Worm (Caenorhabditis elegans): ENCODE data around the gene F09E5.12.

The F09E5.12 gene

ce11 chrII:5339547-5339946 is 31.0 kb downstream of the F09E5.12 start:
- no peak for TF ChIP-seq egl-27 (tag; optimal IDR thresholded peaks at IDR 0.05)
- no peak for TF ChIP-seq sem-4 (tag; optimal IDR thresholded peaks at IDR 0.05)
- TF ChIP-seq skn-1 (tag; optimal IDR thresholded peaks at IDR 0.05) = no peak
- TF ChIP-seq nhr-6 (tag; optimal IDR thresholded peaks at IDR 0.05) = no peak
- no peak for TF ChIP-seq Y55F3AM.14 (GFP tag; optimal IDR thresholded peaks at IDR 0.05)
- no peak for TF ChIP-seq ztf-1 (GFP tag; conservative IDR thresholded peaks at IDR 0.05)
- TF ChIP-seq ama-1 (optimal IDR thresholded peaks at IDR 0.05) = no peak
- TF ChIP-seq elt-1 (tag; optimal IDR thresholded peaks at IDR 0.05) = no peak
- no peak for TF ChIP-seq nhr-129 (tag; optimal IDR thresholded peaks at IDR 0.05)
- no peak for TF ChIP-seq unc-62 (GFP tag; optimal IDR thresholded peaks at IDR 0.05)
- no peak for TF ChIP-seq C34F6.9 (tag; optimal IDR thresholded peaks at IDR 0.05)

DNA sequence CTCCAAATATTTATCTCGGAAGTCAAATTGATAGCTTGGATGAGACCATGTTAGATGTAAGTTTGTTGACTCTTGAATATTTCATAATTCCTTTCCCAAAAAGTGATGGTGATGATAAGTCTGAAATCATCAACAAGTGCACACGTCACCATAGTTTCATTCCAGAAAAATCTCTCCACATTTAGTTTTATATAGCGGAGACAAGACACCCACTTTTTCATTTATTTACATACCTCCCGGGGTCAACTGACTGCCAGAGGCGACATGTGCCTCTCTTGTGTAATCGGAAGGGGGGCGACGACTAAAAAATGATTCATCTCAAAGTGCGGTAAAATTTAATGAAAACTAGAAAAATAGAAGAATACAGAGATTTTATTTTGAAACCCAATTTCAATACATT is 32.2 kb downstream of the F09E5.12 start:
- TF ChIP-seq nhr-21 (tag; optimal IDR thresholded peaks at IDR 0.05) (no peak), nhr-129 (tag; optimal IDR thresholded peaks at IDR 0.05) (peak; percentile 66), sma-9 (GFP tag; optimal IDR thresholded peaks at IDR 0.05) (peak; percentile 59), sma-9 (tag; optimal IDR thresholded peaks at IDR 0.05) (no peak), sma-3 (GFP tag; optimal IDR thresholded peaks at IDR 0.05) (peak; percentile 14), skn-1 (tag; optimal IDR thresholded peaks at IDR 0.05) (no peak), C34F6.9 (tag; optimal IDR thresholded peaks at IDR 0.05) (peak; percentile 10), ztf-4 (tag; optimal IDR thresholded peaks at IDR 0.05) (peak; percentile 52), lsy-2 (tag; optimal IDR thresholded peaks at IDR 0.05) (peak in 1 of 2 experiments; percentile 33), F13H6.1 (tag; optimal IDR thresholded peaks at IDR 0.05) (peak; percentile 26), gmeb-1 (tag; optimal IDR thresholded peaks at IDR 0.05) (peak; percentile 26), crh-2 (tag; optimal IDR thresholded peaks at IDR 0.05) (peak; percentile 90), mdl-1 (tag; optimal IDR thresholded peaks at IDR 0.05) (peak in 1 of 2 experiments; percentile 10), mab-5 (tag; optimal IDR thresholded peaks at IDR 0.05) (no peak), fos-1 (tag; optimal IDR thresholded peaks at IDR 0.05) (peak; percentile 72), nhr-11 (tag; optimal IDR thresholded peaks at IDR 0.05) (no peak)

ce11 chrII:5337495-5337840 is 33.1 kb downstream of the F09E5.12 start:
- TF ChIP-seq nhr-237 (tag; optimal IDR thresholded peaks at IDR 0.05) (no peak), C34F6.9 (tag; optimal IDR thresholded peaks at IDR 0.05) (no peak), lin-13 (GFP tag; optimal IDR thresholded peaks at IDR 0.05) (peak; percentile 9), alr-1 (tag; optimal IDR thresholded peaks at IDR 0.05) (no peak), ZK546.5 (tag; optimal IDR thresholded peaks at IDR 0.05) (no peak), nhr-6 (tag; optimal IDR thresholded peaks at IDR 0.05) (no peak), nhr-12 (tag; optimal IDR thresholded peaks at IDR 0.05) (no peak), crh-2 (tag; optimal IDR thresholded peaks at IDR 0.05) (no peak), fos-1 (tag; optimal IDR thresholded peaks at IDR 0.05) (peak; percentile 1)

DNA sequence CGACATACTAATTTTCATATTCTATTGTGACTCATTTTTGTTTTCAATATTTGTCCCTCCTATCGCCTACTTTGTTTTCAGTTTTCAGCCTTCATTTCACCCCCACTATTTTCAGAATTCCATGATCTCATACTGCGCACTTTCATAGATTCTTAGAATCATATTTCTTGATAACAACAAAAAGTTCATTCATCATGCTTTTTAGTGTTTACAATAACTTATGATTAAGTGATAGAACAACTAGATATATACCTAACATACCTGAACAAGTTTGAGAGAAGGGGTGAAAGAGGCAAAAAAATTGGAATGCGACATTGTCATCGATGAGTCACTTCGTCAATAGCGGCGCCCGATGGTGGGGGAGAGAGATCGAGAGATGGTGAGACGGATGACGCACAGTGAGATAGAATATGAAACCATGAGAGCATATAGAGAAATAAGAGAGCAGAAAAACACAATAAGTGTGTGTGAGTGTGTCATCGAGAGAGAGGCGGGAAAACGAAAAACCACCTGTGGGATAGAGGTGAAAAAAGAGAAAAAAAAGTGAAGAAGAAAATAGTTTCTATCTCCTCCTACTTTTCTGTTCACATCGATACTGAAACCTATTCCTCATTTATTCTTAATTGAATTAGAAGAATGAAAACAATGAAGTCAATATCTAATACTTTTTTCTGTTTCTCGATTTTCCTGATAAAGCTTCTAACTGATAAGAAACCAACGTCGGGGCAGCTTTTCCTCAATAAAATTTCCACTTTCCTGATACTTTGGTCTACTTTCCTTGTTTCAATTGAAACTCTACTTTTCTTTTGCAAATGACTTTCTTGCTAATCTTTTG is 33.7 kb downstream of the F09E5.12 start:
- TF ChIP-seq crh-2 (tag; optimal IDR thresholded peaks at IDR 0.05) (peak; percentile 69), lsy-2 (tag; optimal IDR thresholded peaks at IDR 0.05) (peak; percentile 23 to 71), ztf-11 (tag; optimal IDR thresholded peaks at IDR 0.05) (peak; percentile 23), nhr-12 (tag; optimal IDR thresholded peaks at IDR 0.05) (no peak), nhr-10 (tag; optimal IDR thresholded peaks at IDR 0.05) (no peak), nhr-23 (tag; optimal IDR thresholded peaks at IDR 0.05) (no peak), sem-4 (tag; optimal IDR thresholded peaks at IDR 0.05) (peak; percentile 64), elt-1 (tag; optimal IDR thresholded peaks at IDR 0.05) (no peak), lin-39 (tag; optimal IDR thresholded peaks at IDR 0.05) (no peak), lin-11 (tag; optimal IDR thresholded peaks at IDR 0.05) (peak; percentile 17), mbf-1 (tag; optimal IDR thresholded peaks at IDR 0.05) (no peak), fos-1 (tag; optimal IDR thresholded peaks at IDR 0.05) (peak; percentile 100), nhr-25 (tag; optimal IDR thresholded peaks at IDR 0.05) (peak; percentile 80), elt-3 (tag; optimal IDR thresholded peaks at IDR 0.05) (no peak), lin-13 (GFP tag; optimal IDR thresholded peaks at IDR 0.05) (peak; percentile 10), zag-1 (tag; optimal IDR thresholded peaks at IDR 0.05) (no peak), ceh-16 (tag; optimal IDR thresholded peaks at IDR 0.05) (no peak), aly-2 (tag; optimal IDR thresholded peaks at IDR 0.05) (no peak), sma-9 (GFP tag; optimal IDR thresholded peaks at IDR 0.05) (peak; percentile 75), sma-9 (tag; optimal IDR thresholded peaks at IDR 0.05) (no peak), alr-1 (tag; optimal IDR thresholded peaks at IDR 0.05) (no peak), R02D3.7 (tag; optimal IDR thresholded peaks at IDR 0.05) (no peak), sma-3 (GFP tag; optimal IDR thresholded peaks at IDR 0.05) (peak; percentile 75), ztf-4 (tag; optimal IDR thresholded peaks at IDR 0.05) (peak; percentile 81), gmeb-1 (tag; optimal IDR thresholded peaks at IDR 0.05) (peak; percentile 62), nhr-21 (tag; optimal IDR thresholded peaks at IDR 0.05) (peak; percentile 66), Y55F3AM.14 (GFP tag; optimal IDR thresholded peaks at IDR 0.05) (peak; percentile 32), C34F6.9 (tag; optimal IDR thresholded peaks at IDR 0.05) (peak; percentile 72), unc-39 (tag; optimal IDR thresholded peaks at IDR 0.05) (no peak), unc-62 (GFP tag; optimal IDR thresholded peaks at IDR 0.05) (no peak), unc-55 (GFP tag; optimal IDR thresholded peaks at IDR 0.05) (peak; percentile 69), nhr-11 (tag; optimal IDR thresholded peaks at IDR 0.05) (no peak), F13H6.1 (tag; optimal IDR thresholded peaks at IDR 0.05) (peak; percentile 92), ztf-1 (GFP tag; conservative IDR thresholded peaks at IDR 0.05) (no peak), nhr-129 (tag; optimal IDR thresholded peaks at IDR 0.05) (peak; percentile 87), ceh-82 (tag; optimal IDR thresholded peaks at IDR 0.05) (no peak)

Measured in whole organism, L2 larva.